Worm (Caenorhabditis elegans) whole organism, young adult: ENCODE measurements around the gene R04B5.7.
A peak's percentile ranks its signal among the peaks of the same experiment; 100 is the strongest.

ENCODE experiments used
- B0035.1 ChIP-seq: sonication (generic microtip); optimal IDR thresholded peaks from 2 replicates; lab custom pipeline; 2016; ENCODE audit warnings: missing genetic modification characterization, mild to moderate bottlenecking, missing compliant biosample characterization, missing genotype, missing genetic modification reagents
- C06A6.2 ChIP-seq: fragments of 200-800 bp; sonication (Bioruptor generic); conservative IDR thresholded peaks from 2 replicates; pipeline ENCODE4 v1.3.6; 2022; ENCODE audit warnings: missing genetic modification characterization, missing compliant biosample characterization
- C17E4.6 ChIP-seq: fragments of 200-800 bp; sonication (Bioruptor generic); IDR thresholded peaks from 2 replicates; pipeline ENCODE4 v1.3.6; 2022; ENCODE audit warnings: missing genetic modification reagents, missing genetic modification characterization, missing compliant biosample characterization
- F10E7.11 ChIP-seq: sonication (generic microtip); optimal IDR thresholded peaks from 2 replicates; lab custom pipeline; 2017; ENCODE audit warnings: mild to moderate bottlenecking, missing genetic modification characterization, moderate library complexity, missing compliant biosample characterization
- F37B4.10 ChIP-seq: fragments of 200-800 bp; sonication (Bioruptor generic); IDR thresholded peaks from 2 replicates; pipeline ENCODE4 v1.3.6; 2022; ENCODE audit warnings: missing genetic modification characterization, missing compliant biosample characterization
- F39B2.1 ChIP-seq: fragments of 200-800 bp; sonication (Bioruptor generic); IDR thresholded peaks from 2 replicates; pipeline ENCODE4 v1.3.6; 2022; ENCODE audit warnings: missing genetic modification reagents, missing genetic modification characterization, missing compliant biosample characterization
- F49E8.2 ChIP-seq: sonication (generic microtip); optimal IDR thresholded peaks from 3 replicates; lab custom pipeline; 2017; ENCODE audit warnings: missing genetic modification characterization, mild to moderate bottlenecking, missing compliant biosample characterization, antibody characterized with exemption, moderate library complexity; ENCODE audit not compliant: insufficient read depth
- K12H6.12 ChIP-seq: fragments of 200-800 bp; sonication (Bioruptor generic); optimal IDR thresholded peaks from 2 replicates; lab custom pipeline; 2018; ENCODE audit warnings: mild to moderate bottlenecking, missing genetic modification characterization, missing compliant biosample characterization
- Y56A3A.18 ChIP-seq: fragments of 200-800 bp; sonication (Bioruptor generic); IDR thresholded peaks from 2 replicates; pipeline ENCODE4 v1.3.6; 2022; ENCODE audit warnings: missing genetic modification reagents, missing genetic modification characterization, missing compliant biosample characterization
- Y67H2A.10 ChIP-seq: fragments of 200-800 bp; sonication (Bioruptor generic); conservative IDR thresholded peaks from 2 replicates; pipeline ENCODE4 v1.3.6; 2022; ENCODE audit warnings: missing genetic modification reagents, missing genetic modification characterization, missing compliant biosample characterization
- akir-1 ChIP-seq: fragments of 200-800 bp; sonication (Bioruptor generic); optimal IDR thresholded peaks from 2 replicates; lab custom pipeline; 2018; ENCODE audit warnings: mild to moderate bottlenecking, missing genetic modification characterization, moderate library complexity, missing compliant biosample characterization
- aptf-3 ChIP-seq: fragments of 200-800 bp; sonication (Bioruptor generic); IDR thresholded peaks from 2 replicates; pipeline ENCODE4 v1.3.6; 2022; ENCODE audit warnings: missing genetic modification characterization, missing compliant biosample characterization
- athp-1 ChIP-seq: sonication (generic microtip); optimal IDR thresholded peaks from 2 replicates; lab custom pipeline; 2017; ENCODE audit warnings: mild to moderate bottlenecking, missing genetic modification characterization, missing compliant biosample characterization
- attf-3 ChIP-seq: fragments of 200-800 bp; sonication (Bioruptor generic); conservative IDR thresholded peaks from 2 replicates; pipeline ENCODE4 v1.3.6; 2022; ENCODE audit warnings: missing genetic modification reagents, missing genetic modification characterization, missing compliant biosample characterization
- attf-6 ChIP-seq: fragments of 200-800 bp; sonication (Bioruptor generic); IDR thresholded peaks from 2 replicates; pipeline ENCODE4 v1.3.6; 2022; ENCODE audit warnings: missing genetic modification reagents, missing genetic modification characterization, missing compliant biosample characterization
- ccch-3 ChIP-seq: fragments of 200-800 bp; sonication (Bioruptor generic); optimal IDR thresholded peaks from 2 replicates; lab custom pipeline; 2018; ENCODE audit warnings: mild to moderate bottlenecking, missing genetic modification characterization, missing compliant biosample characterization
- cebp-2 ChIP-seq: fragments of 200-800 bp; sonication (Bioruptor generic); IDR thresholded peaks from 2 replicates; pipeline ENCODE4 v1.3.6; 2022; ENCODE audit warnings: missing genetic modification characterization, missing compliant biosample characterization
- ceh-58 ChIP-seq: fragments of 200-800 bp; sonication (Bioruptor generic); IDR thresholded peaks from 2 replicates; pipeline ENCODE4 v1.3.6; 2022; ENCODE audit warnings: missing genetic modification characterization, missing compliant biosample characterization
- ceh-79 ChIP-seq: sonication (generic microtip); optimal IDR thresholded peaks from 2 replicates; lab custom pipeline; 2017; ENCODE audit warnings: mild to moderate bottlenecking, missing genetic modification characterization, missing compliant biosample characterization
- chd-7 ChIP-seq: sonication (generic microtip); optimal IDR thresholded peaks from 2 replicates; lab custom pipeline; 2016; ENCODE audit warnings: mild to moderate bottlenecking, missing genetic modification characterization, moderate library complexity, missing compliant biosample characterization
- dox-1 ChIP-seq: fragments of 200-800 bp; sonication (Bioruptor generic); IDR thresholded peaks from 2 replicates; pipeline ENCODE4 v1.3.6; 2022; ENCODE audit warnings: missing genetic modification reagents, missing genetic modification characterization, missing compliant biosample characterization
- dpff-1 ChIP-seq: sonication (generic microtip); optimal IDR thresholded peaks from 2 replicates; lab custom pipeline; 2017; ENCODE audit warnings: mild to moderate bottlenecking, missing genetic modification characterization, missing compliant biosample characterization
- dpl-1 ChIP-seq: fragments of 150-350 bp; optimal IDR thresholded peaks from 2 replicates; lab custom pipeline; 2014; ENCODE audit warnings: missing biosample characterization, missing genetic modification reagents, missing genetic modification characterization
- egl-44 ChIP-seq: fragments of 200-800 bp; sonication (Bioruptor generic); IDR thresholded peaks from 2 replicates; pipeline ENCODE4 v1.3.6; 2022; ENCODE audit warnings: missing genetic modification reagents, missing genetic modification characterization, missing compliant biosample characterization
- egrh-3 ChIP-seq: fragments of 200-800 bp; sonication (Bioruptor generic); IDR thresholded peaks from 2 replicates; pipeline ENCODE4 v1.3.6; 2022; ENCODE audit warnings: missing genetic modification reagents, missing genetic modification characterization, missing compliant biosample characterization
- him-1 ChIP-seq: sonication (generic microtip); optimal IDR thresholded peaks from 2 replicates; lab custom pipeline; 2016; ENCODE audit warnings: missing genotype, missing genetic modification reagents, missing genetic modification characterization, missing compliant biosample characterization
- hrde-1 ChIP-seq: sonication (generic microtip); optimal IDR thresholded peaks from 2 replicates; lab custom pipeline; 2016; ENCODE audit warnings: missing genetic modification characterization, mild to moderate bottlenecking, missing compliant biosample characterization, moderate library complexity, missing genotype, missing genetic modification reagents, borderline replicate concordance
- let-526 ChIP-seq: fragments of 200-800 bp; sonication (Bioruptor generic); IDR thresholded peaks from 2 replicates; pipeline ENCODE4 v1.3.6; 2022; ENCODE audit warnings: missing genetic modification reagents, missing genetic modification characterization, missing compliant biosample characterization
- lin-40 ChIP-seq: sonication (generic microtip); optimal IDR thresholded peaks from 2 replicates; lab custom pipeline; 2016; ENCODE audit warnings: missing genetic modification characterization, mild to moderate bottlenecking, missing compliant biosample characterization, missing genotype, missing genetic modification reagents
- lir-1 ChIP-seq: fragments of 200-800 bp; sonication (Bioruptor generic); conservative IDR thresholded peaks from 2 replicates; pipeline ENCODE4 v1.3.6; 2022; ENCODE audit warnings: missing genetic modification reagents, missing genetic modification characterization, missing compliant biosample characterization
- lsy-27 ChIP-seq: sonication (generic microtip); optimal IDR thresholded peaks from 2 replicates; lab custom pipeline; 2017; ENCODE audit warnings: missing genetic modification characterization, mild to moderate bottlenecking, missing compliant biosample characterization, antibody characterized with exemption, missing genotype, borderline replicate concordance; ENCODE audit not compliant: insufficient read depth
- mcd-1 ChIP-seq: fragments of 200-800 bp; sonication (Bioruptor generic); IDR thresholded peaks from 2 replicates; pipeline ENCODE4 v1.3.6; 2022; ENCODE audit warnings: missing genetic modification reagents, missing genetic modification characterization, missing compliant biosample characterization
- mel-28 ChIP-seq: sonication (generic microtip); optimal IDR thresholded peaks from 2 replicates; lab custom pipeline; 2016; ENCODE audit warnings: borderline replicate concordance, mild to moderate bottlenecking, missing genetic modification characterization, missing compliant biosample characterization
- nhr-80 ChIP-seq: sonication (generic microtip); optimal IDR thresholded peaks from 2 replicates; lab custom pipeline; 2016; ENCODE audit warnings: missing genetic modification characterization, missing compliant biosample characterization
- nhr-90 ChIP-seq: sonication (generic microtip); optimal IDR thresholded peaks from 2 replicates; lab custom pipeline; 2016; ENCODE audit warnings: missing genotype, mild to moderate bottlenecking, missing genetic modification characterization, missing compliant biosample characterization
- rcor-1 ChIP-seq: fragments of 200-800 bp; sonication (Bioruptor generic); IDR thresholded peaks from 2 replicates; pipeline ENCODE4 v1.3.6; 2022; ENCODE audit warnings: missing genetic modification reagents, missing genetic modification characterization, missing compliant biosample characterization
- repo-1 ChIP-seq: sonication (generic microtip); optimal IDR thresholded peaks from 2 replicates; lab custom pipeline; 2017; ENCODE audit warnings: mild to moderate bottlenecking, missing genetic modification characterization, missing compliant biosample characterization
- sdz-38 ChIP-seq: sonication (generic microtip); optimal IDR thresholded peaks from 2 replicates; lab custom pipeline; 2016; ENCODE audit warnings: missing genotype, missing genetic modification characterization, missing compliant biosample characterization
- snpc-1.1 ChIP-seq: sonication (generic microtip); optimal IDR thresholded peaks from 2 replicates; lab custom pipeline; 2017; ENCODE audit warnings: missing genetic modification characterization, mild to moderate bottlenecking, missing compliant biosample characterization, antibody characterized with exemption, moderate library complexity, missing genotype, missing genetic modification reagents; ENCODE audit not compliant: insufficient read depth
- snpc-1.3 ChIP-seq: sonication (generic microtip); optimal IDR thresholded peaks from 2 replicates; lab custom pipeline; 2017; ENCODE audit warnings: missing genetic modification characterization, mild to moderate bottlenecking, missing compliant biosample characterization, antibody characterized with exemption, moderate library complexity, missing genotype, missing genetic modification reagents; ENCODE audit not compliant: insufficient read depth
- somi-1 ChIP-seq: fragments of 200-800 bp; sonication (Bioruptor generic); optimal IDR thresholded peaks from 2 replicates; lab custom pipeline; 2018; ENCODE audit warnings: mild to moderate bottlenecking, missing genetic modification characterization, missing compliant biosample characterization
- tbp1 ChIP-seq: fragments of 200-800 bp; sonication (Bioruptor generic); optimal IDR thresholded peaks from 2 replicates; lab custom pipeline; 2018; ENCODE audit warnings: mild to moderate bottlenecking, missing genetic modification characterization, missing compliant biosample characterization
- tlf-1 ChIP-seq: fragments of 200-800 bp; sonication (Bioruptor generic); optimal IDR thresholded peaks from 2 replicates; lab custom pipeline; 2018; ENCODE audit warnings: mild to moderate bottlenecking, missing genetic modification characterization, missing compliant biosample characterization
- zfh-2 ChIP-seq: fragments of 200-800 bp; sonication (Bioruptor generic); conservative IDR thresholded peaks from 2 replicates; pipeline ENCODE4 v1.3.6; 2022; ENCODE audit warnings: missing genetic modification reagents, missing genetic modification characterization, missing compliant biosample characterization
- zim-3 ChIP-seq: sonication (generic microtip); optimal IDR thresholded peaks from 2 replicates; lab custom pipeline; 2017; ENCODE audit warnings: mild to moderate bottlenecking, missing genetic modification characterization, moderate library complexity, missing compliant biosample characterization
- ztf-18 ChIP-seq: sonication (generic microtip); optimal IDR thresholded peaks from 2 replicates; lab custom pipeline; 2016; ENCODE audit warnings: missing genotype, mild to moderate bottlenecking, missing genetic modification characterization, missing compliant biosample characterization
- ztf-28 ChIP-seq: fragments of 200-800 bp; sonication (Bioruptor generic); IDR thresholded peaks from 2 replicates; pipeline ENCODE4 v1.3.6; 2022; ENCODE audit warnings: missing genetic modification reagents, missing genetic modification characterization, missing compliant biosample characterization
- ztf-6 ChIP-seq: fragments of 200-800 bp; sonication (Bioruptor generic); IDR thresholded peaks from 2 replicates; pipeline ENCODE4 v1.3.6; 2022; ENCODE audit warnings: missing genetic modification reagents, missing genetic modification characterization, missing compliant biosample characterization

Gene R04B5.7

DNA sequence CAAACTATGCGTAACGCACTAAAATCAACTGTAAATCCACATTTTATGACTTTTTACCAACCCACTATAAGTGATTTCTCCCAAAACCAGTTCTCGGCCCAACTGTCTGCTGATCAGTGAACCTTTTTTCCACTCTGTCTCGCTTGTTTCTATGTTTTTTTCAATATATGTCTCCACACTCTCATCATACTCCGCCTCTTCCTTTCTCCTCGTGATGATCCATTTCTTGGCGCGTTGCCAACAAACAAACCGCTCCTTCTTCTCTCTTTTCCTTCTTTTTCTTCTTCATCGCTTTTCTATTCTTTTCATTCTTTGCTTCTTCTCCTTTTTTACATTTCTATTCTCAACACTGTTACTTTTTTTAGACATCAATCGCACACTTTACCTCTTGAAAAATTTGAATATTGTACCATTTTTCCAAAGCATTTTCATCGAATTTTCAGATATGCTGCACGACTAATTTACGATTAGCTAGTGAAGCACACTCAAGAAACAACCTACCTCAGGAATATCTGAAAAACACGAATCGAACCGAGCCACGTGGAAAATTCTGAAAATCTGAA is 47.0 kb downstream of the R04B5.7 start, which contains the start of gene T06E8.8 (continued):
- TF ChIP-seq mel-28 = no peak
- TF ChIP-seq tbp1 (GFP tag; lab: Kevin White, UChicago) = peak; percentile 24
- TF ChIP-seq F10E7.11 (tag; lab: Kevin White, UChicago) = no peak
- no peak for TF ChIP-seq aptf-3 (GFP tag; lab: Robert Waterston, UW)
- no peak for TF ChIP-seq snpc-1.1 (tag; lab: Kevin White, UChicago)
- TF ChIP-seq lin-40 = peak; percentile 77
- no peak for TF ChIP-seq dpff-1 (tag; lab: Kevin White, UChicago)
- TF ChIP-seq attf-6 (GFP tag; lab: Robert Waterston, UW) = no peak
- no peak for TF ChIP-seq lsy-27
- TF ChIP-seq akir-1 (GFP tag; lab: Kevin White, UChicago) = no peak
- no peak for TF ChIP-seq rcor-1
- TF ChIP-seq ceh-79 (tag; lab: Kevin White, UChicago) = no peak
- no peak for TF ChIP-seq nhr-90 (tag; lab: Kevin White, UChicago)
- no peak for TF ChIP-seq him-1 (tag; lab: Kevin White, UChicago)
- peak; percentile 28; the same call in 1 of the 2 replicates for TF ChIP-seq mcd-1 (GFP tag; lab: Robert Waterston, UW)
- TF ChIP-seq repo-1 (tag; lab: Kevin White, UChicago) = no peak
- TF ChIP-seq F49E8.2 (tag; lab: Kevin White, UChicago) = no peak
- no peak for TF ChIP-seq hrde-1 (tag; lab: Kevin White, UChicago)
- TF ChIP-seq nhr-80 = no peak
- TF ChIP-seq zfh-2 (GFP tag; lab: Robert Waterston, UW) = no peak
- TF ChIP-seq Y67H2A.10 (GFP tag; lab: Robert Waterston, UW) = no peak
- TF ChIP-seq somi-1 (GFP tag; lab: Kevin White, UChicago) = peak; percentile 75
- TF ChIP-seq C17E4.6 (GFP tag; lab: Robert Waterston, UW) = no peak
- TF ChIP-seq ccch-3 (GFP tag; lab: Kevin White, UChicago) = no peak
- TF ChIP-seq Y56A3A.18 (GFP tag; lab: Robert Waterston, UW) = no peak
- no peak for TF ChIP-seq chd-7 (tag; lab: Kevin White, UChicago)
- TF ChIP-seq zim-3 (tag; lab: Kevin White, UChicago) = no peak
- no peak for TF ChIP-seq snpc-1.3
- TF ChIP-seq tlf-1 (GFP tag; lab: Kevin White, UChicago) = no peak
- peak; percentile 40 for TF ChIP-seq K12H6.12 (tag; lab: Kevin White, UChicago)
- TF ChIP-seq F39B2.1 = no peak
- TF ChIP-seq sdz-38 = no peak
- TF ChIP-seq athp-1 (tag; lab: Kevin White, UChicago) = no peak
- TF ChIP-seq dox-1 (GFP tag; lab: Robert Waterston, UW) = no peak
- TF ChIP-seq egl-44 (GFP tag; lab: Robert Waterston, UW) = no peak
- TF ChIP-seq ceh-58 (GFP tag; lab: Robert Waterston, UW) = no peak
- TF ChIP-seq dpl-1 = no peak
- no peak for TF ChIP-seq ztf-6 (GFP tag; lab: Robert Waterston, UW)
- TF ChIP-seq C06A6.2 = peak; percentile 61; the same call in 1 of the 2 replicates
- no peak for TF ChIP-seq attf-3
- peak; percentile 25; the same call in 1 of the 2 replicates for TF ChIP-seq egrh-3 (GFP tag; lab: Robert Waterston, UW)
- no peak for TF ChIP-seq cebp-2 (GFP tag; lab: Robert Waterston, UW)
- TF ChIP-seq ztf-28 (GFP tag; lab: Robert Waterston, UW) = no peak
- no peak for TF ChIP-seq ztf-18 (tag; lab: Kevin White, UChicago)
- TF ChIP-seq B0035.1 (tag; lab: Kevin White, UChicago) = no peak
- TF ChIP-seq F37B4.10 (GFP tag; lab: Robert Waterston, UW) = no peak
- no peak for TF ChIP-seq lir-1 (GFP tag; lab: Robert Waterston, UW)
- TF ChIP-seq let-526 = no peak
